Worm (Caenorhabditis elegans) whole organism, L2 larva: ENCODE data around the gene ZK177.1.

Experiments used
- R02D3.7 ChIP-seq: fragments of 150-350 bp; optimal IDR thresholded peaks from 2 replicates; lab custom pipeline; 2014; ENCODE audit warnings: missing biosample characterization, missing genetic modification characterization
- ZK546.5 ChIP-seq: sonication (generic microtip); optimal IDR thresholded peaks from 2 replicates; lab custom pipeline; 2017; ENCODE audit warnings: missing biosample characterization, missing genetic modification characterization
- ceh-16 ChIP-seq: fragments of 150-350 bp; optimal IDR thresholded peaks from 2 replicates; lab custom pipeline; 2014; ENCODE audit warnings: missing biosample characterization, missing genetic modification characterization
- dmd-4 ChIP-seq: sonication (generic microtip); optimal IDR thresholded peaks from 2 replicates; lab custom pipeline; 2017; ENCODE audit warnings: missing biosample characterization, missing genetic modification characterization
- egl-27 ChIP-seq: sonication (generic microtip); optimal IDR thresholded peaks from 3 replicates; lab custom pipeline; 2017; ENCODE audit warnings: missing biosample characterization, missing genetic modification reagents, missing genetic modification characterization
- elt-1 ChIP-seq: fragments of 150-350 bp; optimal IDR thresholded peaks from 2 replicates; lab custom pipeline; 2014; ENCODE audit warnings: missing biosample characterization, missing genetic modification characterization
- lin-13 ChIP-seq: fragments of 150-350 bp; optimal IDR thresholded peaks from 2 replicates; lab custom pipeline; 2014; ENCODE audit warnings: missing biosample characterization, missing genetic modification reagents, missing genetic modification characterization
- lsy-2 ChIP-seq, 2 experiments: fragments of 150-350 bp in 1 of 2; sonication (generic microtip) in 1 of 2; optimal IDR thresholded peaks; 2 replicates each; lab custom pipeline; 2014 to 2017; ENCODE audit warnings: missing biosample characterization in 2 of 2, missing genetic modification characterization in 2 of 2
- nhr-12 ChIP-seq: fragments of 150-350 bp; optimal IDR thresholded peaks from 2 replicates; lab custom pipeline; 2014; ENCODE audit warnings: missing biosample characterization, missing genetic modification characterization
- nhr-25 ChIP-seq: fragments of 150-350 bp; sonication (generic microtip); optimal IDR thresholded peaks from 3 replicates; lab custom pipeline; 2014; ENCODE audit warnings: missing biosample characterization, missing genetic modification characterization
- skn-1 ChIP-seq: sonication (generic microtip); optimal IDR thresholded peaks from 2 replicates; lab custom pipeline; 2017; ENCODE audit warnings: missing biosample characterization, missing genetic modification characterization
- unc-62 ChIP-seq: fragments of 150-350 bp; optimal IDR thresholded peaks from 2 replicates; lab custom pipeline; 2014; ENCODE audit warnings: missing biosample characterization, missing genetic modification reagents, missing genetic modification characterization
- zag-1 ChIP-seq: fragments of 150-350 bp; optimal IDR thresholded peaks from 2 replicates; lab custom pipeline; 2014; ENCODE audit warnings: missing biosample characterization, missing genetic modification characterization

ce11 chrII:5544764-5545163 lies 16.8 kb downstream of the ZK177.1 start, which contains the start of gene ins-13:
- no peak for TF ChIP-seq dmd-4 (tag; lab: Kevin White, UChicago)
- no peak for TF ChIP-seq lsy-2 (tag; optimal IDR thresholded peaks at IDR 0.05; lab: Kevin White, UChicago)
- TF ChIP-seq zag-1 (tag; lab: Kevin White, UChicago) = no peak
- no peak for TF ChIP-seq elt-1 (tag; lab: Kevin White, UChicago)
- TF ChIP-seq egl-27 (tag; lab: Kevin White, UChicago) = no peak
- no peak for TF ChIP-seq nhr-12 (tag; lab: Kevin White, UChicago)
- TF ChIP-seq nhr-25 (tag; lab: Kevin White, UChicago) = no peak
- no peak for TF ChIP-seq lin-13 (GFP tag; lab: Kevin White, UChicago)
- TF ChIP-seq skn-1 (tag; lab: Kevin White, UChicago) = no peak
- TF ChIP-seq ZK546.5 (tag; lab: Kevin White, UChicago) = no peak
- TF ChIP-seq ceh-16 (tag; lab: Kevin White, UChicago) = no peak
- no peak for TF ChIP-seq unc-62 (GFP tag; lab: Kevin White, UChicago)
- no peak for TF ChIP-seq R02D3.7 (tag; lab: Kevin White, UChicago)
